Fruit fly (Drosophila melanogaster) whole organism, embryonic: Measurements from ENCODE around the gene Ist1.
A peak's percentile ranks its signal among the peaks of the same experiment; 100 is the strongest.

Experiments
- B-H1 ChIP-seq: fragments of 200-800 bp; sonication (Bioruptor generic); IDR thresholded peaks from 3 replicates; pipeline ENCODE4 v1.3.6; 2022; ENCODE audit warnings: missing biosample characterization, missing genetic modification characterization
- BEAF-32 ChIP-seq: fragments of 200-800 bp; sonication (Bioruptor generic); optimal IDR thresholded peaks from 3 replicates; lab custom pipeline; 2017; ENCODE audit warnings: missing biosample characterization, missing genetic modification characterization, mild to moderate bottlenecking, moderate library complexity, missing genetic modification reagents
- CG10979 ChIP-seq: fragments of 200-800 bp; sonication (Bioruptor generic); optimal IDR thresholded peaks from 2 replicates; lab custom pipeline; 2018; ENCODE audit warnings: missing biosample characterization, mild to moderate bottlenecking, missing genetic modification characterization, moderate library complexity
- CG11085 ChIP-seq: fragments of 200-800 bp; sonication (Bioruptor generic); IDR thresholded peaks from 2 replicates; pipeline ENCODE4 v1.3.6; 2022; ENCODE audit warnings: missing biosample characterization, missing genetic modification characterization
- CG12155 ChIP-seq: fragments of 200-800 bp; sonication (Bioruptor generic); optimal IDR thresholded peaks from 3 replicates; lab custom pipeline; 2016; ENCODE audit warnings: missing biosample characterization, missing genetic modification characterization
- CG15269 ChIP-seq: fragments of 200-800 bp; sonication (Bioruptor generic); optimal IDR thresholded peaks from 2 replicates; lab custom pipeline; 2018; ENCODE audit warnings: missing biosample characterization, mild to moderate bottlenecking, missing genetic modification characterization, moderate library complexity
- CG15601 ChIP-seq: fragments of 200-800 bp; sonication (Bioruptor generic); optimal IDR thresholded peaks from 3 replicates; lab custom pipeline; 2019; ENCODE audit warnings: missing biosample characterization, mild to moderate bottlenecking, missing genetic modification characterization, moderate library complexity
- CG2678 ChIP-seq: fragments of 200-800 bp; sonication (Bioruptor generic); optimal IDR thresholded peaks from 3 replicates; lab custom pipeline; 2019; ENCODE audit warnings: missing biosample characterization, mild to moderate bottlenecking, missing genetic modification characterization, moderate library complexity
- CG31224 ChIP-seq: fragments of 200-800 bp; sonication (Bioruptor generic); IDR thresholded peaks from 2 replicates; pipeline ENCODE4 v1.3.6; 2022; ENCODE audit warnings: missing biosample characterization, missing genetic modification characterization
- CG42726 ChIP-seq: fragments of 200-800 bp; sonication (Bioruptor generic); IDR thresholded peaks from 2 replicates; pipeline ENCODE4 v1.3.6; 2022; ENCODE audit warnings: missing biosample characterization, missing genetic modification characterization; ENCODE audit not compliant: partially characterized antibody
- CG4617 ChIP-seq: fragments of 200-800 bp; sonication (Bioruptor generic); optimal IDR thresholded peaks from 3 replicates; lab custom pipeline; 2016; ENCODE audit warnings: missing biosample characterization, missing genetic modification characterization, borderline replicate concordance
- CG7745 ChIP-seq: fragments of 200-800 bp; sonication (Bioruptor generic); optimal IDR thresholded peaks from 2 replicates; lab custom pipeline; 2018; ENCODE audit warnings: missing biosample characterization, mild to moderate bottlenecking, missing genetic modification characterization, moderate library complexity
- CG8290 ChIP-seq, 3 experiments: fragments of 200-800 bp; sonication (Bioruptor generic); optimal IDR thresholded peaks; 2 replicates each; lab custom pipeline; 2016 to 2019; ENCODE audit warnings: missing biosample characterization in 3 of 3, missing genetic modification characterization in 3 of 3, mild to moderate bottlenecking in 2 of 3, moderate library complexity in 1 of 3
- Camta ChIP-seq: fragments of 200-800 bp; sonication (Bioruptor generic); optimal IDR thresholded peaks from 2 replicates; lab custom pipeline; 2016; ENCODE audit warnings: missing biosample characterization, missing genetic modification characterization
- Dll ChIP-seq: fragments of 200-800 bp; sonication (Bioruptor generic); IDR thresholded peaks from 4 replicates; pipeline ENCODE4 v1.3.6; 2022; ENCODE audit warnings: missing biosample characterization, missing genetic modification characterization; ENCODE audit not compliant: partially characterized antibody
- Fer1 ChIP-seq: fragments of 200-800 bp; sonication (Bioruptor generic); optimal IDR thresholded peaks from 2 replicates; lab custom pipeline; 2017; ENCODE audit warnings: missing biosample characterization, mild to moderate bottlenecking, missing genetic modification characterization
- H15 ChIP-seq: fragments of 200-800 bp; sonication (Bioruptor generic); IDR thresholded peaks from 3 replicates; pipeline ENCODE4 v1.3.6; 2022; ENCODE audit warnings: missing biosample characterization, missing genetic modification characterization
- HLH3B ChIP-seq: fragments of 200-800 bp; sonication (Bioruptor generic); IDR thresholded peaks from 2 replicates; pipeline ENCODE4 v1.3.6; 2022; ENCODE audit warnings: missing biosample characterization, missing genetic modification characterization
- HLH4C ChIP-seq: fragments of 200-800 bp; sonication (Bioruptor generic); IDR thresholded peaks from 3 replicates; pipeline ENCODE4 v1.3.6; 2022; ENCODE audit warnings: missing biosample characterization, missing genetic modification characterization; ENCODE audit not compliant: partially characterized antibody
- Hr78 ChIP-seq, 2 experiments: fragments of 200-800 bp in 1 of 2; fragments of >200 bp in 1 of 2; sonication (Bioruptor generic) in 1 of 2; optimal IDR thresholded peaks; 2 replicates each; lab custom pipeline; 2017 to 2019; ENCODE audit warnings: missing biosample characterization in 2 of 2, missing genetic modification characterization in 2 of 2, mild to moderate bottlenecking in 1 of 2, moderate library complexity in 1 of 2
- Oaz ChIP-seq: fragments of 200-800 bp; sonication (Bioruptor generic); IDR thresholded peaks from 2 replicates; pipeline ENCODE4 v1.3.6; 2022; ENCODE audit warnings: missing biosample characterization, missing genetic modification characterization
- PHDP ChIP-seq: fragments of 200-800 bp; sonication (Bioruptor generic); optimal IDR thresholded peaks from 3 replicates; lab custom pipeline; 2018; ENCODE audit warnings: missing biosample characterization, mild to moderate bottlenecking, missing genetic modification characterization, moderate library complexity
- Poxn ChIP-seq: fragments of 200-800 bp; sonication (Bioruptor generic); IDR thresholded peaks from 2 replicates; pipeline ENCODE4 v1.3.6; 2022; ENCODE audit warnings: missing biosample characterization, missing genetic modification characterization
- Ptx1 ChIP-seq: fragments of 200-800 bp; sonication (Bioruptor generic); IDR thresholded peaks from 2 replicates; pipeline ENCODE4 v1.3.6; 2022; ENCODE audit warnings: missing biosample characterization, missing genetic modification characterization
- Side ChIP-seq: fragments of 200-800 bp; sonication (Bioruptor generic); optimal IDR thresholded peaks from 2 replicates; lab custom pipeline; 2016; ENCODE audit warnings: missing biosample characterization, missing genetic modification characterization
- Six4 ChIP-seq: fragments of 200-800 bp; sonication (Bioruptor generic); optimal IDR thresholded peaks from 2 replicates; lab custom pipeline; 2016; ENCODE audit warnings: missing biosample characterization, missing genetic modification characterization
- Stat92E ChIP-seq, 3 experiments: fragments of >200 bp in 2 of 3; fragments of 200-800 bp in 1 of 3; sonication (Bioruptor generic) in 1 of 3; optimal IDR thresholded peaks; 2 replicates each; lab custom pipeline; 2017 to 2019; ENCODE audit warnings: missing biosample characterization in 3 of 3, missing genetic modification characterization in 3 of 3, mild to moderate bottlenecking in 1 of 3, moderate library complexity in 1 of 3
- Tbp ChIP-seq: fragments of >200 bp; optimal IDR thresholded peaks from 2 replicates; lab custom pipeline; 2018; ENCODE audit warnings: missing biosample characterization, missing genetic modification characterization
- Trl ChIP-seq, 3 experiments: fragments of >200 bp in 2 of 3; fragments of 200-800 bp in 1 of 3; sonication (Bioruptor generic) in 1 of 3; optimal IDR thresholded peaks; 2 replicates in 1 of 3; 3 replicates in 2 of 3; lab custom pipeline; 2016 to 2017; ENCODE audit warnings: missing biosample characterization in 1 of 3, missing genetic modification characterization in 1 of 3
- Xrp1 ChIP-seq: fragments of 200-800 bp; sonication (Bioruptor generic); IDR thresholded peaks from 2 replicates; pipeline ENCODE4 v1.3.6; 2022; ENCODE audit warnings: missing biosample characterization, missing genetic modification characterization
- amos ChIP-seq: fragments of 200-800 bp; sonication (Bioruptor generic); IDR thresholded peaks from 2 replicates; pipeline ENCODE4 v1.3.6; 2022; ENCODE audit warnings: missing biosample characterization, missing genetic modification characterization; ENCODE audit not compliant: partially characterized antibody
- ara ChIP-seq: fragments of 200-800 bp; sonication (Bioruptor generic); IDR thresholded peaks from 2 replicates; pipeline ENCODE4 v1.3.6; 2022; ENCODE audit warnings: missing biosample characterization, missing genetic modification characterization
- bab2 ChIP-seq: fragments of 200-800 bp; sonication (Bioruptor generic); optimal IDR thresholded peaks from 2 replicates; lab custom pipeline; 2016; ENCODE audit warnings: missing biosample characterization, missing genetic modification characterization
- caup ChIP-seq: fragments of 200-800 bp; sonication (Bioruptor generic); optimal IDR thresholded peaks from 3 replicates; lab custom pipeline; 2017; ENCODE audit warnings: missing biosample characterization, mild to moderate bottlenecking, missing genetic modification characterization, moderate library complexity; ENCODE audit not compliant: severe bottlenecking
- dan ChIP-seq: fragments of 200-800 bp; sonication (Bioruptor generic); IDR thresholded peaks from 2 replicates; pipeline ENCODE4 v1.3.6; 2022; ENCODE audit warnings: missing biosample characterization, missing genetic modification characterization
- eyg ChIP-seq: fragments of 200-800 bp; sonication (Bioruptor generic); optimal IDR thresholded peaks from 3 replicates; lab custom pipeline; 2016; ENCODE audit warnings: missing biosample characterization, missing genetic modification characterization
- gfzf ChIP-seq: fragments of 200-800 bp; sonication (Bioruptor generic); optimal IDR thresholded peaks from 2 replicates; lab custom pipeline; 2016; ENCODE audit warnings: missing biosample characterization, mild to moderate bottlenecking, missing genetic modification characterization, moderate library complexity
- inv ChIP-seq: fragments of 200-800 bp; sonication (Bioruptor generic); IDR thresholded peaks from 2 replicates; pipeline ENCODE4 v1.3.6; 2022; ENCODE audit warnings: missing biosample characterization, missing genetic modification characterization; ENCODE audit not compliant: partially characterized antibody
- jigr1 ChIP-seq: fragments of 200-800 bp; sonication (Bioruptor generic); IDR thresholded peaks from 3 replicates; pipeline ENCODE4 v1.3.6; 2022; ENCODE audit warnings: missing biosample characterization, missing genetic modification characterization
- knrl ChIP-seq: fragments of 200-800 bp; sonication (Bioruptor generic); IDR thresholded peaks from 3 replicates; pipeline ENCODE4 v1.3.6; 2022; ENCODE audit warnings: missing biosample characterization, missing genetic modification characterization; ENCODE audit not compliant: partially characterized antibody
- nerfin-2 ChIP-seq: fragments of 200-800 bp; sonication (Bioruptor generic); IDR thresholded peaks from 2 replicates; pipeline ENCODE4 v1.3.6; 2022; ENCODE audit warnings: missing biosample characterization, missing genetic modification characterization; ENCODE audit not compliant: partially characterized antibody
- nom ChIP-seq: fragments of 200-800 bp; sonication (Bioruptor generic); optimal IDR thresholded peaks from 2 replicates; lab custom pipeline; 2017; ENCODE audit warnings: missing biosample characterization, missing genetic modification characterization, mild to moderate bottlenecking, moderate library complexity, missing genetic modification reagents
- otp ChIP-seq: fragments of 200-800 bp; sonication (Bioruptor generic); IDR thresholded peaks from 3 replicates; pipeline ENCODE4, ENCODE4 v1.3.6; 2022; ENCODE audit warnings: missing biosample characterization, missing genetic modification characterization
- pita ChIP-seq: fragments of 200-800 bp; sonication (Bioruptor generic); optimal IDR thresholded peaks from 2 replicates; lab custom pipeline; 2017; ENCODE audit warnings: missing biosample characterization, mild to moderate bottlenecking, missing genetic modification characterization
- ro ChIP-seq: fragments of 200-800 bp; sonication (Bioruptor generic); IDR thresholded peaks from 2 replicates; pipeline ENCODE4 v1.3.6; 2022; ENCODE audit warnings: missing biosample characterization, missing genetic modification characterization
- tna ChIP-seq: fragments of 200-800 bp; sonication (Bioruptor generic); IDR thresholded peaks from 2 replicates; pipeline ENCODE4 v1.3.6; 2022; ENCODE audit warnings: missing biosample characterization, missing genetic modification characterization; ENCODE audit not compliant: partially characterized antibody

Gene Ist1

DNA sequence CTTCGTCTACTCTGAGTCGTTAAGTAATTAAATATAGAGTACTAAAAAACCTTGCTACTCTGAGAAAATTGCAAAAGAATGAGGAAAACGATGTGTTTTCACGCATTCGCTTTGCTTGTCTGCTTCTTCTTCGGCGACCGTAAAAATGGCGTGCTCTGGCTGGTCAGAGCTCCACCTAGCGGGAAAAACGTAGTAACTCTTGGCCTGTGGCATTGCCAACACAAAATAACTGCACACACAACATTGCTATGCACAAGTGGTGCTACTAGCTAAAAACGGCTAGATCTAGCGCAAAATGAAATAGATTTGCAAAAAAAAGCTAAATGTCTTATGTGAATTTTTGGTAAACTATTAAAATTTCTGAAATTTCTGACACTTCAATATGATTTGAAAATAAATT, 9.2 kb downstream of the Ist1 start (continued):
- TF ChIP-seq jigr1 (GFP tag; lab: Robert Waterston, UW) (peak; percentile 17; the same call in 1 of the 3 replicates), Side (GFP tag; lab: Kevin White, UChicago) (peak; percentile 41), Ptx1 (GFP tag; lab: Robert Waterston, UW) (peak; percentile 63), PHDP (tag; lab: Kevin White, UChicago) (peak; percentile 40), HLH3B (GFP tag; lab: Robert Waterston, UW) (peak; percentile 34; the same call in 1 of the 2 replicates), inv (GFP tag; lab: Robert Waterston, UW) (no peak), Camta (GFP tag; lab: Kevin White, UChicago) (peak; percentile 3), gfzf (GFP tag; lab: Kevin White, UChicago) (peak; percentile 9), CG11085 (peak; percentile 66), HLH4C (GFP tag; lab: Robert Waterston, UW) (no peak), pita (GFP tag; lab: Kevin White, UChicago) (no peak), bab2 (GFP tag; lab: Kevin White, UChicago) (peak; percentile 16), CG2678 (tag; lab: Kevin White, UChicago) (peak; percentile 36), Xrp1 (GFP tag; lab: Robert Waterston, UW) (peak; percentile 59; the same call in 1 of the 2 replicates), CG31224 (GFP tag; lab: Robert Waterston, UW) (peak; percentile 38; the same call in 1 of the 2 replicates), CG15269 (tag; lab: Kevin White, UChicago) (peak; percentile 39), CG4617 (peak; percentile 49), Stat92E (GFP tag; optimal IDR thresholded peaks at IDR 0.05; lab: Kevin White, UChicago) (no peak), H15 (GFP tag; lab: Robert Waterston, UW) (0 out of 3 replicates have a peak, but pooled peaks have one; percentile 34), nom (peak; percentile 21), caup (GFP tag; lab: Kevin White, UChicago) (peak; percentile 36), Hr78 (GFP tag; optimal IDR thresholded peaks at IDR 0.05; lab: Kevin White, UChicago) (no peak), BEAF-32 (GFP tag; lab: Kevin White, UChicago) (peak; percentile 58), Trl (optimal IDR thresholded peaks at IDR 0.05; lab: Kevin White, UChicago) (no peak), Trl (GFP tag; optimal IDR thresholded peaks at IDR 0.05; lab: Kevin White, UChicago) (peak; percentile 62), CG15601 (tag; lab: Kevin White, UChicago) (peak; percentile 8), ara (GFP tag; lab: Robert Waterston, UW) (0 out of 2 replicates have a peak, but pooled peaks have one; percentile 28), otp (GFP tag; lab: Robert Waterston, UW) (peak; percentile 61; the same call in 1 of the 3 replicates), amos (GFP tag; lab: Robert Waterston, UW) (peak; percentile 50; the same call in 1 of the 2 replicates), Poxn (GFP tag; lab: Robert Waterston, UW) (0 out of 2 replicates have a peak, but pooled peaks have one; percentile 12), Dll (GFP tag; lab: Robert Waterston, UW) (no peak), Fer1 (GFP tag; lab: Kevin White, UChicago) (peak; percentile 30), Tbp (GFP tag; lab: Kevin White, UChicago) (no peak), ro (no peak), eyg (no peak), CG42726 (GFP tag; lab: Robert Waterston, UW) (peak; percentile 70), Six4 (GFP tag; lab: Kevin White, UChicago) (peak; percentile 8), CG12155 (GFP tag; lab: Kevin White, UChicago) (peak; percentile 14), CG8290 (GFP tag; optimal IDR thresholded peaks at IDR 0.05; lab: Kevin White, UChicago) (peak; percentile 58), CG8290 (tag; optimal IDR thresholded peaks at IDR 0.05; lab: Kevin White, UChicago) (peak in 1 of 2 experiments; percentile 83), CG7745 (no peak), dan (GFP tag; lab: Robert Waterston, UW) (no peak), Oaz (GFP tag; lab: Robert Waterston, UW) (no peak), knrl (GFP tag; lab: Robert Waterston, UW) (peak; percentile 38; the same call in 1 of the 3 replicates), CG10979 (tag; lab: Kevin White, UChicago) (peak; percentile 24), nerfin-2 (peak; percentile 41; the same call in 1 of the 2 replicates), B-H1 (GFP tag; lab: Robert Waterston, UW) (no peak; the same call in 2 of the 3 replicates), tna (GFP tag; lab: Robert Waterston, UW) (no peak)
